Worm (Caenorhabditis elegans) whole organism, L4 larva: ENCODE results near the gene srh-79.
"Not testable (repeated sequence)": the region's sequence is repeated elsewhere in the genome, so short reads cannot be mapped to it uniquely, and the experiment has no call there.

Source experiments
- nhr-25 ChIP-seq: sonication (generic microtip); optimal IDR thresholded peaks from 2 replicates; lab custom pipeline; 2017; ENCODE audit warnings: missing genetic modification characterization, mild to moderate bottlenecking, missing compliant biosample characterization, antibody characterized with exemption, moderate library complexity, borderline replicate concordance; ENCODE audit not compliant: insufficient read depth
- zag-1 ChIP-seq: fragments of 150-350 bp; optimal IDR thresholded peaks from 2 replicates; lab custom pipeline; 2014; ENCODE audit warnings: missing biosample characterization, missing genetic modification characterization

DNA sequence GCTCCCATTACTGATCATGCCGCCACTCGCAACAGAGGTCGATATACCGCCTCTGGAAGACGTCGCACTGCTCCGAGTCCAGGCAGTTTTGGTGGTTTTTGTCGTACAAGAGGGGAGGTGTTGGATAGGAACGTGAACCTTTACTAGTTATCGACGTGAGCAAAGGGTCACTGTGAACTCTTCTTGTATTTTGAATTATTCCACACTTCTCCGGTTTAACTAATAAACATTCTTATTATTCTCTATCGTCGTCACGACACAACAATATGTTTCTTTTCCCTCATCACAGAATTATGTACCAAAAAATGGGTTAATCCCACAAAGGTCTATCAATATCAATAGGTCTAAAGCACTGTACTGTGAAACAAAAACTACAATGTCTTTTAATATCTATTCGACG lies 13.9 kb downstream of the srh-79 start, which contains the start of gene nhr-171:
- not testable (repeated sequence) for TF ChIP-seq zag-1, nhr-25
